Worm (Caenorhabditis elegans) whole organism, young adult: ENCODE results near the gene stt-3.

Experiments used
- B0336.3 ChIP-seq: fragments of 200-800 bp; sonication (Bioruptor generic); IDR thresholded peaks from 2 replicates; pipeline ENCODE4 v1.3.6; 2022; ENCODE audit warnings: missing genetic modification characterization, missing compliant biosample characterization
- D2030.7 ChIP-seq: fragments of 200-800 bp; sonication (Bioruptor generic); IDR thresholded peaks from 2 replicates; pipeline ENCODE4 v1.3.6; 2022; ENCODE audit warnings: missing genetic modification reagents, missing genetic modification characterization, missing compliant biosample characterization
- T07F8.4 ChIP-seq: sonication (generic microtip); optimal IDR thresholded peaks from 2 replicates; lab custom pipeline; 2016; ENCODE audit warnings: mild to moderate bottlenecking, missing genetic modification characterization, moderate library complexity, missing compliant biosample characterization
- Y53G8AR.9 ChIP-seq: fragments of 200-800 bp; sonication (Bioruptor generic); conservative IDR thresholded peaks from 2 replicates; pipeline ENCODE4 v1.3.6; 2022; ENCODE audit warnings: missing genetic modification reagents, missing genetic modification characterization, missing compliant biosample characterization
- Y56A3A.18 ChIP-seq: fragments of 200-800 bp; sonication (Bioruptor generic); IDR thresholded peaks from 2 replicates; pipeline ENCODE4 v1.3.6; 2022; ENCODE audit warnings: missing genetic modification reagents, missing genetic modification characterization, missing compliant biosample characterization
- Y67H2A.10 ChIP-seq: fragments of 200-800 bp; sonication (Bioruptor generic); conservative IDR thresholded peaks from 2 replicates; pipeline ENCODE4 v1.3.6; 2022; ENCODE audit warnings: missing genetic modification reagents, missing genetic modification characterization, missing compliant biosample characterization
- Y79H2A.3 ChIP-seq: fragments of 200-800 bp; sonication (Bioruptor generic); conservative IDR thresholded peaks from 2 replicates; pipeline ENCODE4 v1.3.6; 2022; ENCODE audit warnings: missing genetic modification reagents, missing genetic modification characterization, missing compliant biosample characterization
- ZK185.1 ChIP-seq: sonication (generic microtip); optimal IDR thresholded peaks from 2 replicates; lab custom pipeline; 2016; ENCODE audit warnings: mild to moderate bottlenecking, missing genetic modification characterization, missing compliant biosample characterization; ENCODE audit not compliant: poor library complexity, severe bottlenecking
- attf-3 ChIP-seq: fragments of 200-800 bp; sonication (Bioruptor generic); conservative IDR thresholded peaks from 2 replicates; pipeline ENCODE4 v1.3.6; 2022; ENCODE audit warnings: missing genetic modification reagents, missing genetic modification characterization, missing compliant biosample characterization
- attf-5 ChIP-seq: fragments of 200-800 bp; sonication (Bioruptor generic); optimal IDR thresholded peaks from 2 replicates; lab custom pipeline; 2018; ENCODE audit warnings: mild to moderate bottlenecking, missing genetic modification characterization, missing compliant biosample characterization
- attf-6 ChIP-seq: fragments of 200-800 bp; sonication (Bioruptor generic); IDR thresholded peaks from 2 replicates; pipeline ENCODE4 v1.3.6; 2022; ENCODE audit warnings: missing genetic modification reagents, missing genetic modification characterization, missing compliant biosample characterization
- bed-1 ChIP-seq: fragments of 200-800 bp; sonication (Bioruptor generic); IDR thresholded peaks from 2 replicates; pipeline ENCODE4 v1.3.6; 2022; ENCODE audit warnings: missing genetic modification reagents, missing genetic modification characterization, missing compliant biosample characterization
- bed-2 ChIP-seq: fragments of 200-800 bp; sonication (Bioruptor generic); IDR thresholded peaks from 2 replicates; pipeline ENCODE4 v1.3.6; 2022; ENCODE audit warnings: missing genetic modification reagents, missing genetic modification characterization, missing compliant biosample characterization
- cebp-1 ChIP-seq, 2 experiments: fragments of 200-800 bp in 1 of 2; sonication (Bioruptor generic) in 1 of 2; sonication (generic microtip) in 1 of 2; IDR thresholded peaks in 1 of 2; optimal IDR thresholded peaks in 1 of 2; 2 replicates each; pipeline versions ENCODE4 v1.3.6 to Lab custom; 2017 to 2022; ENCODE audit warnings: missing compliant biosample characterization in 2 of 2, missing genetic modification characterization in 2 of 2, mild to moderate bottlenecking in 1 of 2, missing genetic modification reagents in 1 of 2, moderate library complexity in 1 of 2
- ceh-100 ChIP-seq: fragments of 200-800 bp; sonication (Bioruptor generic); IDR thresholded peaks from 2 replicates; pipeline ENCODE4 v1.3.6; 2022; ENCODE audit warnings: missing genetic modification reagents, missing genetic modification characterization, missing compliant biosample characterization
- ceh-58 ChIP-seq: fragments of 200-800 bp; sonication (Bioruptor generic); IDR thresholded peaks from 2 replicates; pipeline ENCODE4 v1.3.6; 2022; ENCODE audit warnings: missing genetic modification characterization, missing compliant biosample characterization
- ceh-79 ChIP-seq: sonication (generic microtip); optimal IDR thresholded peaks from 2 replicates; lab custom pipeline; 2017; ENCODE audit warnings: mild to moderate bottlenecking, missing genetic modification characterization, missing compliant biosample characterization
- chd-7 ChIP-seq: sonication (generic microtip); optimal IDR thresholded peaks from 2 replicates; lab custom pipeline; 2016; ENCODE audit warnings: mild to moderate bottlenecking, missing genetic modification characterization, moderate library complexity, missing compliant biosample characterization
- die-1 ChIP-seq: sonication (generic microtip); optimal IDR thresholded peaks from 2 replicates; lab custom pipeline; 2016; ENCODE audit warnings: missing genotype, mild to moderate bottlenecking, missing genetic modification characterization, missing compliant biosample characterization
- egl-18 ChIP-seq: fragments of 200-800 bp; sonication (Bioruptor generic); IDR thresholded peaks from 2 replicates; pipeline ENCODE4 v1.3.6; 2022; ENCODE audit warnings: missing genetic modification reagents, missing genetic modification characterization, missing compliant biosample characterization
- fkh-3 ChIP-seq: sonication (generic microtip); optimal IDR thresholded peaks from 2 replicates; lab custom pipeline; 2016; ENCODE audit warnings: mild to moderate bottlenecking, missing genetic modification characterization, missing compliant biosample characterization
- hmg-1.2 ChIP-seq: fragments of 200-800 bp; sonication (Bioruptor generic); IDR thresholded peaks from 2 replicates; pipeline ENCODE4 v1.3.6; 2022; ENCODE audit warnings: missing genetic modification reagents, missing genetic modification characterization, missing compliant biosample characterization
- hrde-1 ChIP-seq: sonication (generic microtip); optimal IDR thresholded peaks from 2 replicates; lab custom pipeline; 2016; ENCODE audit warnings: missing genetic modification characterization, mild to moderate bottlenecking, missing compliant biosample characterization, moderate library complexity, missing genotype, missing genetic modification reagents, borderline replicate concordance
- lin-26 ChIP-seq: fragments of 200-800 bp; sonication (Bioruptor generic); IDR thresholded peaks from 2 replicates; pipeline ENCODE4 v1.3.6; 2022; ENCODE audit warnings: missing genetic modification reagents, missing genetic modification characterization, missing compliant biosample characterization
- lin-35 ChIP-seq, 3 experiments: fragments of 150-350 bp in 2 of 3; sonication (generic microtip) in 1 of 3; optimal IDR thresholded peaks; 2 replicates each; lab custom pipeline; 2014 to 2018; ENCODE audit warnings: missing biosample characterization in 3 of 3, missing genetic modification characterization in 3 of 3, missing genetic modification reagents in 3 of 3
- lin-40 ChIP-seq: sonication (generic microtip); optimal IDR thresholded peaks from 2 replicates; lab custom pipeline; 2016; ENCODE audit warnings: missing genetic modification characterization, mild to moderate bottlenecking, missing compliant biosample characterization, missing genotype, missing genetic modification reagents
- lin-54 ChIP-seq: fragments of 200-800 bp; sonication (Bioruptor generic); optimal IDR thresholded peaks from 2 replicates; lab custom pipeline; 2018; ENCODE audit warnings: mild to moderate bottlenecking, missing genetic modification characterization, missing compliant biosample characterization
- madf-3 ChIP-seq: fragments of 200-800 bp; sonication (Bioruptor generic); IDR thresholded peaks from 2 replicates; pipeline ENCODE4 v1.3.6; 2022; ENCODE audit warnings: missing genetic modification reagents, missing genetic modification characterization, missing compliant biosample characterization
- madf-8 ChIP-seq: fragments of 200-800 bp; sonication (Bioruptor generic); conservative IDR thresholded peaks from 2 replicates; pipeline ENCODE4 v1.3.6; 2022; ENCODE audit warnings: missing genetic modification reagents, missing genetic modification characterization, missing compliant biosample characterization
- mcd-1 ChIP-seq: fragments of 200-800 bp; sonication (Bioruptor generic); IDR thresholded peaks from 2 replicates; pipeline ENCODE4 v1.3.6; 2022; ENCODE audit warnings: missing genetic modification reagents, missing genetic modification characterization, missing compliant biosample characterization
- nfyb-1 ChIP-seq: fragments of 200-800 bp; sonication (Bioruptor generic); IDR thresholded peaks from 2 replicates; pipeline ENCODE4 v1.3.6; 2022; ENCODE audit warnings: missing genetic modification reagents, missing genetic modification characterization, missing compliant biosample characterization
- nhr-179 ChIP-seq: sonication (generic microtip); optimal IDR thresholded peaks from 2 replicates; lab custom pipeline; 2016; ENCODE audit warnings: mild to moderate bottlenecking, missing genetic modification characterization, missing compliant biosample characterization
- nhr-27 ChIP-seq: fragments of 200-800 bp; sonication (Bioruptor generic); optimal IDR thresholded peaks from 2 replicates; lab custom pipeline; 2018; ENCODE audit warnings: mild to moderate bottlenecking, missing genetic modification characterization, moderate library complexity, missing compliant biosample characterization
- nhr-80 ChIP-seq: sonication (generic microtip); optimal IDR thresholded peaks from 2 replicates; lab custom pipeline; 2016; ENCODE audit warnings: missing genetic modification characterization, missing compliant biosample characterization
- pha-4 ChIP-seq: fragments of 150-350 bp; sonication (generic microtip); optimal IDR thresholded peaks from 2 replicates; lab custom pipeline; 2014; ENCODE audit warnings: missing biosample characterization, missing genetic modification reagents, missing genetic modification characterization
- snpc-1.1 ChIP-seq: sonication (generic microtip); optimal IDR thresholded peaks from 2 replicates; lab custom pipeline; 2017; ENCODE audit warnings: missing genetic modification characterization, mild to moderate bottlenecking, missing compliant biosample characterization, antibody characterized with exemption, moderate library complexity, missing genotype, missing genetic modification reagents; ENCODE audit not compliant: insufficient read depth
- snpc-3.4 ChIP-seq: sonication (generic microtip); optimal IDR thresholded peaks from 2 replicates; lab custom pipeline; 2017; ENCODE audit warnings: missing genetic modification characterization, mild to moderate bottlenecking, missing compliant biosample characterization, antibody characterized with exemption, moderate library complexity, missing genotype, missing genetic modification reagents
- somi-1 ChIP-seq: fragments of 200-800 bp; sonication (Bioruptor generic); optimal IDR thresholded peaks from 2 replicates; lab custom pipeline; 2018; ENCODE audit warnings: mild to moderate bottlenecking, missing genetic modification characterization, missing compliant biosample characterization
- sptf-2 ChIP-seq: fragments of 200-800 bp; sonication (Bioruptor generic); optimal IDR thresholded peaks from 2 replicates; lab custom pipeline; 2018; ENCODE audit warnings: mild to moderate bottlenecking, missing genetic modification characterization, missing compliant biosample characterization
- tbp1 ChIP-seq: fragments of 200-800 bp; sonication (Bioruptor generic); optimal IDR thresholded peaks from 2 replicates; lab custom pipeline; 2018; ENCODE audit warnings: mild to moderate bottlenecking, missing genetic modification characterization, missing compliant biosample characterization
- tlf-1 ChIP-seq: fragments of 200-800 bp; sonication (Bioruptor generic); optimal IDR thresholded peaks from 2 replicates; lab custom pipeline; 2018; ENCODE audit warnings: mild to moderate bottlenecking, missing genetic modification characterization, missing compliant biosample characterization
- unc-130 ChIP-seq: sonication (generic microtip); optimal IDR thresholded peaks from 2 replicates; lab custom pipeline; 2016; ENCODE audit warnings: missing genetic modification reagents, missing genetic modification characterization, missing compliant biosample characterization
- xnd-1 ChIP-seq: sonication (generic microtip); optimal IDR thresholded peaks from 2 replicates; lab custom pipeline; 2016; ENCODE audit warnings: missing genotype, missing genetic modification reagents, missing genetic modification characterization, missing compliant biosample characterization
- zim-3 ChIP-seq: sonication (generic microtip); optimal IDR thresholded peaks from 2 replicates; lab custom pipeline; 2017; ENCODE audit warnings: mild to moderate bottlenecking, missing genetic modification characterization, moderate library complexity, missing compliant biosample characterization
- ztf-18 ChIP-seq: sonication (generic microtip); optimal IDR thresholded peaks from 2 replicates; lab custom pipeline; 2016; ENCODE audit warnings: missing genotype, mild to moderate bottlenecking, missing genetic modification characterization, missing compliant biosample characterization
- ztf-22 ChIP-seq: fragments of 200-800 bp; sonication (Bioruptor generic); optimal IDR thresholded peaks from 2 replicates; lab custom pipeline; 2018; ENCODE audit warnings: mild to moderate bottlenecking, missing genetic modification characterization, moderate library complexity, missing compliant biosample characterization
- ztf-28 ChIP-seq: fragments of 200-800 bp; sonication (Bioruptor generic); IDR thresholded peaks from 2 replicates; pipeline ENCODE4 v1.3.6; 2022; ENCODE audit warnings: missing genetic modification reagents, missing genetic modification characterization, missing compliant biosample characterization

Gene stt-3

ce11 chrIII:6202440-6202839 is 46.0 kb upstream of the stt-3 start (continued):
- TF ChIP-seq sptf-2 (GFP tag; lab: Kevin White, UChicago) (no peak), ztf-22 (GFP tag; lab: Kevin White, UChicago) (no peak), nhr-27 (tag; lab: Kevin White, UChicago) (no peak), hrde-1 (tag; lab: Kevin White, UChicago) (peak; percentile 93), madf-8 (GFP tag; lab: Robert Waterston, UW) (no peak), chd-7 (tag; lab: Kevin White, UChicago) (no peak), egl-18 (GFP tag; lab: Robert Waterston, UW) (no peak), lin-40 (tag; lab: Kevin White, UChicago) (no peak), unc-130 (GFP tag; lab: Kevin White, UChicago) (peak; percentile 48), Y53G8AR.9 (GFP tag; lab: Robert Waterston, UW) (peak; percentile 66; the same call in 1 of the 2 replicates), bed-2 (no peak), attf-6 (GFP tag; lab: Robert Waterston, UW) (peak; percentile 68; the same call in 1 of the 2 replicates), attf-3 (0 out of 2 replicates have a peak, but pooled peaks have one; percentile 7), somi-1 (GFP tag; lab: Kevin White, UChicago) (no peak), Y79H2A.3 (GFP tag; lab: Robert Waterston, UW) (peak; percentile 85), lin-35 (GFP tag; optimal IDR thresholded peaks at IDR 0.05; lab: Kevin White, UChicago) (no peak), T07F8.4 (tag; lab: Kevin White, UChicago) (no peak), mcd-1 (GFP tag; lab: Robert Waterston, UW) (no peak), ztf-28 (GFP tag; lab: Robert Waterston, UW) (no peak), fkh-3 (tag; lab: Kevin White, UChicago) (no peak), pha-4 (no peak), Y56A3A.18 (no peak), nhr-179 (no peak), attf-5 (GFP tag; lab: Kevin White, UChicago) (no peak), lin-54 (peak; percentile 46), nhr-80 (no peak), ceh-58 (0 out of 2 replicates have a peak, but pooled peaks have one; percentile 29), hmg-1.2 (GFP tag; lab: Robert Waterston, UW) (peak; percentile 34), Y67H2A.10 (GFP tag; lab: Robert Waterston, UW) (no peak), ceh-79 (no peak), snpc-3.4 (tag; lab: Kevin White, UChicago) (peak; percentile 19), zim-3 (tag; lab: Kevin White, UChicago) (no peak), B0336.3 (peak; percentile 73), xnd-1 (tag; lab: Kevin White, UChicago) (no peak), snpc-1.1 (peak; percentile 56), ceh-100 (GFP tag; lab: Robert Waterston, UW) (no peak; the same call in 1 of the 2 replicates), bed-1 (GFP tag; lab: Robert Waterston, UW) (no peak), lin-26 (peak; percentile 68)

ce11 chrIII:6206161-6206853 is 42.1 kb upstream of the stt-3 start, which contains the start of the genes sna-3 and rps-3:
Gene sna-3 (minus strand): TSS chrIII:6206211.
Gene rps-3 (plus strand): TSS chrIII:6206803.
- TF ChIP-seq madf-3: 0 out of 2 replicates have a peak, but pooled peaks have one; percentile 20
- peak; percentile 83 for TF ChIP-seq ztf-18
- no peak for TF ChIP-seq die-1
- no peak for TF ChIP-seq xnd-1 (tag; lab: Kevin White, UChicago)
- TF ChIP-seq nfyb-1: 0 out of 2 replicates have a peak, but pooled peaks have one; percentile 53
- peak; percentile 31 for TF ChIP-seq tlf-1 (GFP tag; lab: Kevin White, UChicago)
- 0 out of 2 replicates have a peak, but pooled peaks have one; percentile 13 for TF ChIP-seq cebp-1 (GFP tag; IDR thresholded peaks at IDR 0.05; lab: Robert Waterston, UW)
- TF ChIP-seq cebp-1 (tag; optimal IDR thresholded peaks at IDR 0.05; lab: Kevin White, UChicago): peak; percentile 62
- peak; percentile 67 for TF ChIP-seq lin-54
- TF ChIP-seq Y79H2A.3 (GFP tag; lab: Robert Waterston, UW): no peak
- peak; percentile 58 for TF ChIP-seq tbp1
- TF ChIP-seq nhr-80: peak; percentile 54
- peak; percentile 72 for TF ChIP-seq D2030.7 (GFP tag; lab: Robert Waterston, UW)
- peak; percentile 40 for TF ChIP-seq ZK185.1
